Fruit fly (Drosophila melanogaster) whole organism, embryonic: ENCODE results near the gene CG10587.

Experiments
- Asciz ChIP-seq: fragments of 200-800 bp; sonication (Bioruptor generic); optimal IDR thresholded peaks from 2 replicates; lab custom pipeline; 2017; ENCODE audit warnings: missing biosample characterization, mild to moderate bottlenecking, missing genetic modification characterization, missing genetic modification reagents
- C15 ChIP-seq: fragments of 200-800 bp; sonication (Bioruptor generic); IDR thresholded peaks from 3 replicates; pipeline ENCODE4 v1.3.6; 2022; ENCODE audit warnings: missing biosample characterization, missing genetic modification characterization
- CG10462 ChIP-seq: fragments of 200-800 bp; sonication (Bioruptor generic); optimal IDR thresholded peaks from 2 replicates; lab custom pipeline; 2016; ENCODE audit warnings: missing biosample characterization, missing genetic modification characterization
- CG11093 ChIP-seq: fragments of 200-800 bp; sonication (Bioruptor generic); IDR thresholded peaks from 3 replicates; pipeline ENCODE4 v1.3.6; 2022; ENCODE audit warnings: missing biosample characterization, missing genetic modification characterization
- CG12104 ChIP-seq: fragments of 200-800 bp; sonication (Bioruptor generic); optimal IDR thresholded peaks from 3 replicates; lab custom pipeline; 2016; ENCODE audit warnings: missing biosample characterization, missing genetic modification characterization
- CG12155 ChIP-seq: fragments of 200-800 bp; sonication (Bioruptor generic); optimal IDR thresholded peaks from 3 replicates; lab custom pipeline; 2016; ENCODE audit warnings: missing biosample characterization, missing genetic modification characterization
- CG13123 ChIP-seq: fragments of 200-800 bp; sonication (Bioruptor generic); optimal IDR thresholded peaks from 2 replicates; lab custom pipeline; 2016; ENCODE audit warnings: missing biosample characterization, missing genetic modification characterization
- CG14860 ChIP-seq: fragments of 200-800 bp; sonication (Bioruptor generic); IDR thresholded peaks from 3 replicates; pipeline ENCODE4 v1.3.6; 2022; ENCODE audit warnings: missing biosample characterization, missing genetic modification characterization; ENCODE audit not compliant: partially characterized antibody
- CG16779 ChIP-seq: fragments of 200-800 bp; sonication (Bioruptor generic); IDR thresholded peaks from 2 replicates; pipeline ENCODE4 v1.3.6; 2022; ENCODE audit warnings: missing biosample characterization, missing genetic modification characterization
- CG18011 ChIP-seq: fragments of 200-800 bp; sonication (Bioruptor generic); optimal IDR thresholded peaks from 2 replicates; lab custom pipeline; 2017; ENCODE audit warnings: missing biosample characterization, missing genetic modification characterization, mild to moderate bottlenecking, moderate library complexity, missing genotype
- CG2116 ChIP-seq: fragments of 200-800 bp; sonication (Bioruptor generic); optimal IDR thresholded peaks from 3 replicates; lab custom pipeline; 2018; ENCODE audit warnings: missing biosample characterization, mild to moderate bottlenecking, missing genetic modification characterization
- CG2199 ChIP-seq: fragments of 200-800 bp; sonication (Bioruptor generic); IDR thresholded peaks from 3 replicates; pipeline ENCODE4 v1.3.6; 2022; ENCODE audit warnings: missing biosample characterization, missing genetic modification characterization
- CG2202 ChIP-seq: fragments of 200-800 bp; sonication (Bioruptor generic); optimal IDR thresholded peaks from 2 replicates; lab custom pipeline; 2018; ENCODE audit warnings: missing biosample characterization, mild to moderate bottlenecking, missing genetic modification characterization
- CG34422 ChIP-seq: fragments of 200-800 bp; sonication (Bioruptor generic); IDR thresholded peaks from 3 replicates; pipeline ENCODE4 v1.3.6; 2022; ENCODE audit warnings: missing biosample characterization, missing genetic modification characterization
- CG6765 ChIP-seq: fragments of 200-800 bp; sonication (Bioruptor generic); optimal IDR thresholded peaks from 3 replicates; lab custom pipeline; 2017; ENCODE audit warnings: missing biosample characterization, mild to moderate bottlenecking, missing genetic modification characterization
- CG7839 ChIP-seq: fragments of 200-800 bp; sonication (Bioruptor generic); optimal IDR thresholded peaks from 3 replicates; lab custom pipeline; 2018; ENCODE audit warnings: missing biosample characterization, mild to moderate bottlenecking, missing genetic modification characterization, moderate library complexity
- Camta ChIP-seq: fragments of 200-800 bp; sonication (Bioruptor generic); optimal IDR thresholded peaks from 2 replicates; lab custom pipeline; 2016; ENCODE audit warnings: missing biosample characterization, missing genetic modification characterization
- Drgx ChIP-seq: fragments of 200-800 bp; sonication (Bioruptor generic); IDR thresholded peaks from 2 replicates; pipeline ENCODE4 v1.3.6; 2022; ENCODE audit warnings: missing biosample characterization, missing genetic modification characterization
- ERR ChIP-seq: fragments of 200-800 bp; sonication (Bioruptor generic); optimal IDR thresholded peaks from 2 replicates; lab custom pipeline; 2016; ENCODE audit warnings: missing biosample characterization, missing genetic modification characterization
- Ets65A ChIP-seq: fragments of 200-800 bp; sonication (Bioruptor generic); peaks from one replicate; lab custom pipeline; 2016; ENCODE audit warnings: missing biosample characterization, missing genetic modification characterization
- Hmr ChIP-seq: fragments of 200-800 bp; sonication (Bioruptor generic); optimal IDR thresholded peaks from 3 replicates; lab custom pipeline; 2017; ENCODE audit warnings: mild to moderate bottlenecking, missing biosample characterization, missing genetic modification reagents, missing genetic modification characterization
- Med ChIP-seq: fragments of 200-800 bp; sonication (Bioruptor generic); peaks from one replicate; lab custom pipeline; 2016; ENCODE audit warnings: missing biosample characterization, missing genetic modification characterization, mild to moderate bottlenecking, inconsistent platforms, moderate library complexity
- Myb ChIP-seq: fragments of 200-800 bp; sonication (Bioruptor generic); optimal IDR thresholded peaks from 2 replicates; lab custom pipeline; 2016; ENCODE audit warnings: missing biosample characterization, missing genetic modification characterization
- NFAT ChIP-seq: fragments of 200-800 bp; sonication (Bioruptor generic); IDR thresholded peaks from 2 replicates; pipeline ENCODE4 v1.3.6; 2022; ENCODE audit warnings: missing biosample characterization, missing genetic modification characterization
- Neu2 ChIP-seq: fragments of 200-800 bp; sonication (Bioruptor generic); optimal IDR thresholded peaks from 3 replicates; lab custom pipeline; 2016; ENCODE audit warnings: missing biosample characterization, missing genetic modification characterization, borderline replicate concordance
- Nf-YB ChIP-seq: fragments of 200-800 bp; sonication (Bioruptor generic); optimal IDR thresholded peaks from 3 replicates; lab custom pipeline; 2019; ENCODE audit warnings: missing biosample characterization, mild to moderate bottlenecking, missing genetic modification characterization, moderate library complexity
- Spps ChIP-seq: fragments of 200-800 bp; sonication (Bioruptor generic); optimal IDR thresholded peaks from 2 replicates; lab custom pipeline; 2018; ENCODE audit warnings: missing biosample characterization, mild to moderate bottlenecking, missing genetic modification characterization
- Ssrp ChIP-seq: fragments of 200-800 bp; sonication (Bioruptor generic); optimal IDR thresholded peaks from 2 replicates; lab custom pipeline; 2018; ENCODE audit warnings: missing biosample characterization, mild to moderate bottlenecking, missing genetic modification characterization, moderate library complexity
- Xrp1 ChIP-seq: fragments of 200-800 bp; sonication (Bioruptor generic); IDR thresholded peaks from 2 replicates; pipeline ENCODE4 v1.3.6; 2022; ENCODE audit warnings: missing biosample characterization, missing genetic modification characterization
- ac ChIP-seq: fragments of 200-800 bp; sonication (Bioruptor generic); optimal IDR thresholded peaks from 3 replicates; lab custom pipeline; 2017; ENCODE audit warnings: missing biosample characterization, mild to moderate bottlenecking, missing genetic modification characterization
- chm ChIP-seq: fragments of 200-800 bp; sonication (Bioruptor generic); IDR thresholded peaks from 2 replicates; pipeline ENCODE4 v1.3.6; 2022; ENCODE audit warnings: missing biosample characterization, missing genetic modification characterization
- ci ChIP-seq: fragments of 200-800 bp; sonication (Bioruptor generic); IDR thresholded peaks from 3 replicates; pipeline ENCODE4 v1.3.6; 2022; ENCODE audit warnings: missing biosample characterization, missing genetic modification characterization
- danr ChIP-seq: fragments of 200-800 bp; sonication (Bioruptor generic); IDR thresholded peaks from 2 replicates; pipeline ENCODE4 v1.3.6; 2022; ENCODE audit warnings: missing biosample characterization, missing genetic modification characterization
- ems ChIP-seq: fragments of 200-800 bp; sonication (Bioruptor generic); optimal IDR thresholded peaks from 3 replicates; lab custom pipeline; 2016; ENCODE audit warnings: missing biosample characterization, missing genetic modification characterization
- eyg ChIP-seq: fragments of 200-800 bp; sonication (Bioruptor generic); optimal IDR thresholded peaks from 3 replicates; lab custom pipeline; 2016; ENCODE audit warnings: missing biosample characterization, missing genetic modification characterization
- fd3F ChIP-seq: fragments of 200-800 bp; sonication (Bioruptor generic); optimal IDR thresholded peaks from 2 replicates; lab custom pipeline; 2018; ENCODE audit warnings: missing biosample characterization, mild to moderate bottlenecking, missing genetic modification characterization, moderate library complexity
- gce ChIP-seq: fragments of 200-800 bp; sonication (Bioruptor generic); IDR thresholded peaks from 3 replicates; pipeline ENCODE4 v1.3.6; 2022; ENCODE audit warnings: missing biosample characterization, missing genetic modification characterization
- gt ChIP-seq: fragments of 200-800 bp; sonication (Bioruptor generic); IDR thresholded peaks from 2 replicates; pipeline ENCODE4 v1.3.6; 2022; ENCODE audit warnings: missing biosample characterization, missing genetic modification characterization
- hth ChIP-seq: fragments of >200 bp; optimal IDR thresholded peaks from 2 replicates; lab custom pipeline; 2017; ENCODE audit warnings: inconsistent platforms
- knrl ChIP-seq: fragments of 200-800 bp; sonication (Bioruptor generic); IDR thresholded peaks from 3 replicates; pipeline ENCODE4 v1.3.6; 2022; ENCODE audit warnings: missing biosample characterization, missing genetic modification characterization; ENCODE audit not compliant: partially characterized antibody
- lab ChIP-seq: fragments of 200-800 bp; sonication (Bioruptor generic); optimal IDR thresholded peaks from 3 replicates; lab custom pipeline; 2017; ENCODE audit warnings: missing biosample characterization, missing genetic modification characterization, mild to moderate bottlenecking, moderate library complexity, missing genetic modification reagents
- lola ChIP-seq, 3 experiments: fragments of >200 bp in 2 of 3; fragments of 200-800 bp in 1 of 3; sonication (Bioruptor generic) in 1 of 3; optimal IDR thresholded peaks; 2 replicates each; lab custom pipeline; 2017 to 2019; ENCODE audit warnings: missing biosample characterization in 3 of 3, missing genetic modification characterization in 3 of 3, mild to moderate bottlenecking in 1 of 3, moderate library complexity in 1 of 3
- oc ChIP-seq: fragments of 200-800 bp; sonication (Bioruptor generic); optimal IDR thresholded peaks from 2 replicates; lab custom pipeline; 2018; ENCODE audit warnings: missing biosample characterization, mild to moderate bottlenecking, missing genetic modification characterization, moderate library complexity
- pita ChIP-seq: fragments of 200-800 bp; sonication (Bioruptor generic); optimal IDR thresholded peaks from 2 replicates; lab custom pipeline; 2017; ENCODE audit warnings: missing biosample characterization, mild to moderate bottlenecking, missing genetic modification characterization
- pum ChIP-seq: fragments of 200-800 bp; sonication (Bioruptor generic); optimal IDR thresholded peaks from 2 replicates; lab custom pipeline; 2016; ENCODE audit warnings: missing biosample characterization, missing genetic modification characterization
- run ChIP-seq: fragments of 200-800 bp; sonication (Bioruptor generic); optimal IDR thresholded peaks from 3 replicates; lab custom pipeline; 2018; ENCODE audit warnings: missing biosample characterization, mild to moderate bottlenecking, missing genetic modification characterization
- shn ChIP-seq: fragments of 200-800 bp; sonication (Bioruptor generic); optimal IDR thresholded peaks from 3 replicates; lab custom pipeline; 2016; ENCODE audit warnings: missing biosample characterization, missing genetic modification characterization
- sima ChIP-seq: fragments of 200-800 bp; sonication (Bioruptor generic); optimal IDR thresholded peaks from 2 replicates; lab custom pipeline; 2016; ENCODE audit warnings: missing biosample characterization, missing genetic modification characterization
- slp2 ChIP-seq: fragments of 200-800 bp; sonication (Bioruptor generic); optimal IDR thresholded peaks from 2 replicates; lab custom pipeline; 2016; ENCODE audit warnings: missing biosample characterization, missing genetic modification characterization
- vfl ChIP-seq: fragments of 200-800 bp; sonication (Bioruptor generic); optimal IDR thresholded peaks from 2 replicates; lab custom pipeline; 2016; ENCODE audit warnings: missing biosample characterization, missing genetic modification characterization
- z ChIP-seq: fragments of 200-800 bp; sonication (Bioruptor generic); IDR thresholded peaks from 3 replicates; pipeline ENCODE4 v1.3.6; 2022; ENCODE audit warnings: missing biosample characterization, missing genetic modification characterization
- zf30C ChIP-seq: fragments of 200-800 bp; sonication (Bioruptor generic); optimal IDR thresholded peaks from 3 replicates; lab custom pipeline; 2018; ENCODE audit warnings: missing biosample characterization, mild to moderate bottlenecking, missing genetic modification characterization
- zfh1 ChIP-seq: fragments of 200-800 bp; sonication (Bioruptor generic); IDR thresholded peaks from 3 replicates; pipeline ENCODE4 v1.3.6; 2022; ENCODE audit warnings: missing biosample characterization, missing genetic modification characterization

CG10587 gene

DNA sequence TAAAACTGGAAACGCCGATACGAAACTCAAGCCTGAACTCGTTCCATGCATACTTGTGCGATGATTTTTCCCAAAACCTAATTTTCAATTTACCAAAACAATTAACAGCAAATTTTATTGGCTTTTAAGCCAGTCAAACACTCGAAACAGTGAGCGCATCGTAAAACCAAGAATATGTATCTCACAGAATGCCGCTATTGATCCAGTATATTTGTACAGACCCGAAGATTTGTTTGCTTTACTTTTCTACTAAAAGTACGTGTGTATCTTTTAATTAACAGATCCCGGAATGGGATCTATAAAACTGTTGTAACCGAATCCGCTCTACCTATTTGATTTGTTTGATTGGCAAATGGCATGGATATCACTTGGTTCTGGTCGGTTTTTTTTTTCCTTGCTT is 8.2 kb downstream of the CG10587 start (continued):
- no peak for TF ChIP-seq gce (GFP tag; lab: Robert Waterston, UW)
- TF ChIP-seq chm = no peak
- 0 out of 3 replicates have a peak, but pooled peaks have one; percentile 33 for TF ChIP-seq ci (GFP tag; lab: Robert Waterston, UW)
- TF ChIP-seq CG7839 (tag; lab: Kevin White, UChicago) = no peak
- peak; percentile 9 for TF ChIP-seq Hmr (GFP tag; lab: Kevin White, UChicago)
- TF ChIP-seq CG12155 = no peak
- no peak for TF ChIP-seq z (GFP tag; lab: Robert Waterston, UW)
- no peak for TF ChIP-seq sima (GFP tag; lab: Kevin White, UChicago)
- no peak for TF ChIP-seq lola (GFP tag; optimal IDR thresholded peaks at IDR 0.05; lab: Kevin White, UChicago)
- peak; percentile 48; the same call in 1 of the 2 replicates for TF ChIP-seq Xrp1 (GFP tag; lab: Robert Waterston, UW)
- TF ChIP-seq Nf-YB (GFP tag; lab: Kevin White, UChicago) = no peak
- no peak for TF ChIP-seq ERR
- no peak for TF ChIP-seq Med (GFP tag; lab: Kevin White, UChicago)
- TF ChIP-seq eyg (GFP tag; lab: Kevin White, UChicago) = no peak
- no peak for TF ChIP-seq Drgx
- TF ChIP-seq ac (GFP tag; lab: Kevin White, UChicago) = peak; percentile 44
- no peak for TF ChIP-seq CG6765 (GFP tag; lab: Kevin White, UChicago)
- no peak for TF ChIP-seq danr
- peak; percentile 42 for TF ChIP-seq Asciz (GFP tag; lab: Kevin White, UChicago)
- TF ChIP-seq ems (GFP tag; lab: Kevin White, UChicago) = no peak
- no peak for TF ChIP-seq Myb (GFP tag; lab: Kevin White, UChicago)
- TF ChIP-seq CG12104 (GFP tag; lab: Kevin White, UChicago) = peak; percentile 17
- TF ChIP-seq shn = no peak
- TF ChIP-seq CG2116 (GFP tag; lab: Kevin White, UChicago) = peak; percentile 22
- TF ChIP-seq CG13123 (GFP tag; lab: Kevin White, UChicago) = no peak
- no peak for TF ChIP-seq fd3F (GFP tag; lab: Kevin White, UChicago)
- TF ChIP-seq knrl (GFP tag; lab: Robert Waterston, UW) = no peak
- TF ChIP-seq Camta (GFP tag; lab: Kevin White, UChicago) = no peak
- TF ChIP-seq zfh1 (GFP tag; lab: Robert Waterston, UW) = no peak
- TF ChIP-seq zf30C = no peak
- TF ChIP-seq CG2202 (tag; lab: Kevin White, UChicago) = peak; percentile 46
- TF ChIP-seq CG2199 = no peak
- TF ChIP-seq NFAT = no peak
- TF ChIP-seq hth (lab: Kevin White, UChicago) = no peak
- no peak for TF ChIP-seq C15
- TF ChIP-seq CG16779 (GFP tag; lab: Robert Waterston, UW) = no peak
- TF ChIP-seq CG14860 (GFP tag; lab: Robert Waterston, UW) = no peak
- TF ChIP-seq oc (tag; lab: Kevin White, UChicago) = no peak
- no peak for TF ChIP-seq Neu2 (GFP tag; lab: Kevin White, UChicago)
- no peak for TF ChIP-seq CG34422 (GFP tag; lab: Robert Waterston, UW)
- peak; percentile 53 for TF ChIP-seq lab (GFP tag; lab: Kevin White, UChicago)
- no peak for TF ChIP-seq vfl (GFP tag; lab: Kevin White, UChicago)
- no peak for TF ChIP-seq CG11093 (GFP tag; lab: Robert Waterston, UW)
- TF ChIP-seq Ets65A = peak; percentile 79
- TF ChIP-seq run (tag; lab: Kevin White, UChicago) = no peak
- no peak for TF ChIP-seq CG10462
- TF ChIP-seq gt = no peak
- no peak for TF ChIP-seq slp2 (GFP tag; lab: Kevin White, UChicago)
- no peak for TF ChIP-seq CG18011 (GFP tag; lab: Kevin White, UChicago)
- no peak for TF ChIP-seq pum
- TF ChIP-seq pita = no peak
- peak; percentile 13 for TF ChIP-seq Spps (tag; lab: Kevin White, UChicago)
- no peak for TF ChIP-seq Ssrp (tag; lab: Kevin White, UChicago)
